Worm (Caenorhabditis elegans) whole organism, L3 larva: ENCODE results near the gene him-8.

ENCODE experiments used
- R02D3.7 ChIP-seq: fragments of 150-350 bp; optimal IDR thresholded peaks from 2 replicates; lab custom pipeline; 2014; ENCODE audit warnings: missing biosample characterization, missing genetic modification characterization
- ama-1 ChIP-seq: fragments of 150-350 bp; optimal IDR thresholded peaks from 2 replicates; lab custom pipeline; 2018
- egl-27 ChIP-seq: sonication (generic microtip); optimal IDR thresholded peaks from 4 replicates; lab custom pipeline; 2017; ENCODE audit warnings: missing biosample characterization, missing genetic modification reagents, missing genetic modification characterization
- elt-2 ChIP-seq: sonication (generic microtip); optimal IDR thresholded peaks from 2 replicates; lab custom pipeline; 2016; ENCODE audit warnings: missing genetic modification reagents, mild to moderate bottlenecking, missing genetic modification characterization, missing compliant biosample characterization
- eor-1 ChIP-seq, 2 experiments: fragments of 150-350 bp; optimal IDR thresholded peaks; 2 replicates each; lab custom pipeline; 2014 to 2018; ENCODE audit warnings: missing biosample characterization in 2 of 2, missing genetic modification characterization in 2 of 2
- fos-1 ChIP-seq: fragments of 150-350 bp; optimal IDR thresholded peaks from 2 replicates; lab custom pipeline; 2014; ENCODE audit warnings: missing biosample characterization, missing genetic modification characterization
- jun-1 ChIP-seq: fragments of 150-350 bp; optimal IDR thresholded peaks from 2 replicates; lab custom pipeline; 2014; ENCODE audit warnings: missing biosample characterization, missing genetic modification reagents, missing genetic modification characterization
- lin-39 ChIP-seq: fragments of 150-350 bp; optimal IDR thresholded peaks from 2 replicates; lab custom pipeline; 2018; ENCODE audit warnings: missing biosample characterization, missing genetic modification reagents, missing genetic modification characterization
- nhr-12 ChIP-seq: fragments of 150-350 bp; optimal IDR thresholded peaks from 2 replicates; lab custom pipeline; 2014; ENCODE audit warnings: missing biosample characterization, missing genetic modification characterization
- nhr-237 ChIP-seq: fragments of 150-350 bp; optimal IDR thresholded peaks from 2 replicates; lab custom pipeline; 2014; ENCODE audit warnings: missing biosample characterization, missing genetic modification characterization
- nhr-25 ChIP-seq: sonication (generic microtip); optimal IDR thresholded peaks from 2 replicates; lab custom pipeline; 2017; ENCODE audit warnings: missing biosample characterization, missing genetic modification characterization
- snpc-4 ChIP-seq: fragments of 150-350 bp; optimal IDR thresholded peaks from 2 replicates; lab custom pipeline; 2014; ENCODE audit warnings: missing biosample characterization, missing genetic modification characterization
- unc-62 ChIP-seq: fragments of 150-350 bp; sonication (generic microtip); optimal IDR thresholded peaks from 4 replicates; lab custom pipeline; 2014; ENCODE audit warnings: missing biosample characterization, missing genetic modification reagents, missing genetic modification characterization
- ztf-11 ChIP-seq: fragments of 150-350 bp; optimal IDR thresholded peaks from 2 replicates; lab custom pipeline; 2014; ENCODE audit warnings: missing biosample characterization, missing genetic modification characterization

DNA sequence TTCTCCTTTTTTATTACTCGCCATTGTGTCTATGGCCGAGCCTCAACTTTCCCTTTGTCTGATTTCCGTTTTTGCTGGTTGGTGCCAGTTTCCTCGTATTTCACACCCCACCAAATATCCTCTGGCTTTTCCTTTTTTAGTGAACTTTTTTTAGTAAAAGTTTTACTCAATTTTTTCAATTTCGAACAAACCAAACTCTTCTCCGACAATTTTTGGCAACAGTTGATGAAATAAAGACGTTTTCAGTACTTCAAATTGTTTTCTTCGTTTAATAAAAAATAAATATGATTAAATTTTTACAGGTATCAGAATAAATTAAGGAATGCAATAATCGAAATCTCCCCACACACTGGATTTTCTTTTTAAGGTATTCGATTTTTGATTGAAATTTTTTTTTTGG lies 40.6 kb upstream of the him-8 start, which contains the start of gene cal-4:
- no peak for TF ChIP-seq egl-27 (tag; lab: Kevin White, UChicago)
- TF ChIP-seq jun-1 (tag; lab: Kevin White, UChicago): no peak
- no peak for TF ChIP-seq nhr-25 (tag; lab: Kevin White, UChicago)
- no peak for TF ChIP-seq ama-1 (lab: Kevin White, UChicago)
- TF ChIP-seq nhr-12 (tag; lab: Kevin White, UChicago): no peak
- TF ChIP-seq R02D3.7 (tag; lab: Kevin White, UChicago): no peak
- TF ChIP-seq nhr-237 (tag; lab: Kevin White, UChicago): no peak
- TF ChIP-seq elt-2 (tag; lab: Kevin White, UChicago): no peak
- no peak for TF ChIP-seq lin-39
- no peak for TF ChIP-seq ztf-11 (tag; lab: Kevin White, UChicago)
- no peak for TF ChIP-seq eor-1 (tag; optimal IDR thresholded peaks at IDR 0.05; lab: Kevin White, UChicago)
- no peak for TF ChIP-seq fos-1 (tag; lab: Kevin White, UChicago)
- no peak for TF ChIP-seq snpc-4 (tag; lab: Kevin White, UChicago)
- no peak for TF ChIP-seq unc-62 (GFP tag; lab: Kevin White, UChicago)
